Fruit fly (Drosophila melanogaster): ENCODE data around the gene CG7126.

Gene CG7126

DNA sequence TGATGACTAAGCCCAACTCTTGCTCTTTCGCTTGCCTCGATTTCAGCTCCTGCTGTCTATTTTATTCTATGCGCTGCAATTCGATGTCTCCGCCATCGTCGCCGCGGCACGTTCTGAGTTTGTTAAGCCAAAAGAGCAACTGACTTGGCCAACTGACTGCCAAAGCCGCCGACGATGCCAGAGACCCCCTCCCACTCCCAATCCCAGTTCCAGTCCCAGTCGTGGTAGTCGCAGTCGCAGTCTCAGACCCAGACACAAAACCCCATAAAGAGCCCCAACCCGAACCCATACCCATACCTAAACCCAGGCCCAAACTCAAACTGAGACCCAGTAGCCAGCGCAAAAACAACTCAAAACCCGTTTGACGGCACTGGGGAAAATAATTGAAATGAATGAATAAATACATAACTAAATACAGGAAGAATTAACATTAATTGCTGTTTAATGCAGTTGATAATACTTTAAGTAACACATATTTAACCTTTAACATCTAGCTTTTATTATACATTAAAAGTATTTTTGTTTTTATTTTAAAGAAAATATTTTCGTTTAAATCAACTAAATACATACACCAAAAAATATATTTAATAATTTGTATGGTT lies 8.2 kb upstream of the CG7126 start (continued):
- TF ChIP-seq CG2712 (tag; optimal IDR thresholded peaks at IDR 0.05) (no peak), CG12299 (tag; optimal IDR thresholded peaks at IDR 0.05) (no peak), Med (GFP tag) (peak; percentile 79), gsb-n (tag; optimal IDR thresholded peaks at IDR 0.05) (no peak), CG14965 (GFP tag; optimal IDR thresholded peaks at IDR 0.05; ENCODE audit: borderline replicate concordance) (no peak), org-1 (GFP tag; optimal IDR thresholded peaks at IDR 0.05) (no peak), Abd-B (GFP tag; optimal IDR thresholded peaks at IDR 0.05) (peak; percentile 2), CG8290 (GFP tag; optimal IDR thresholded peaks at IDR 0.05) (no peak), CG8290 (tag; optimal IDR thresholded peaks at IDR 0.05) (peak in 1 of 2 experiments; percentile 6), psq (GFP tag; optimal IDR thresholded peaks at IDR 0.05) (no peak), CG1233 (GFP tag; optimal IDR thresholded peaks at IDR 0.05) (no peak), fd64A (GFP tag; optimal IDR thresholded peaks at IDR 0.05) (no peak), mld (GFP tag; IDR thresholded peaks at IDR 0.05; ENCODE audit: partially characterized antibody) (no peak), CG7556 (GFP tag; optimal IDR thresholded peaks at IDR 0.05) (no peak), ssp (GFP tag; IDR thresholded peaks at IDR 0.05) (no peak), B-H2 (GFP tag; optimal IDR thresholded peaks at IDR 0.05) (no peak), CG1024 (GFP tag; IDR thresholded peaks at IDR 0.05) (no peak), luna (GFP tag; optimal IDR thresholded peaks at IDR 0.05) (no peak), kah (GFP tag; optimal IDR thresholded peaks at IDR 0.05) (no peak), Jarid2 (GFP tag; optimal IDR thresholded peaks at IDR 0.05) (peak; percentile 12), CrebB (tag; optimal IDR thresholded peaks at IDR 0.05) (no peak), CG11247 (GFP tag; IDR thresholded peaks at IDR 0.05) (no peak), ftz-f1 (GFP tag; optimal IDR thresholded peaks at IDR 0.05) (no peak), Meics (GFP tag; optimal IDR thresholded peaks at IDR 0.05) (no peak), CG43689 (GFP tag; IDR thresholded peaks at IDR 0.05) (no peak), bcd (GFP tag; optimal IDR thresholded peaks at IDR 0.05) (peak; percentile 23), Scr (GFP tag; IDR thresholded peaks at IDR 0.05; ENCODE audit: partially characterized antibody) (peak; percentile 25; the same call in 1 of the 2 replicates), Adf1 (GFP tag; IDR thresholded peaks at IDR 0.05) (no peak), Poxn (GFP tag; IDR thresholded peaks at IDR 0.05) (no peak), HmgD (GFP tag; optimal IDR thresholded peaks at IDR 0.05) (no peak), kni (GFP tag; optimal IDR thresholded peaks at IDR 0.05) (peak; percentile 53), CG2202 (tag; optimal IDR thresholded peaks at IDR 0.05) (no peak), bab2 (GFP tag; optimal IDR thresholded peaks at IDR 0.05) (no peak), bbx (GFP tag; IDR thresholded peaks at IDR 0.05; ENCODE audit: partially characterized antibody) (peak; percentile 16; the same call in 1 of the 2 replicates), Dip2 (GFP tag; IDR thresholded peaks at IDR 0.05) (no peak), Trl (optimal IDR thresholded peaks at IDR 0.05) (no peak), Trl (GFP tag; optimal IDR thresholded peaks at IDR 0.05) (no peak), Hr78 (GFP tag; optimal IDR thresholded peaks at IDR 0.05) (no peak), otp (GFP tag; IDR thresholded peaks at IDR 0.05) (0 out of 3 replicates have a peak, but pooled peaks have one; percentile 41), Ptx1 (GFP tag; IDR thresholded peaks at IDR 0.05) (peak; percentile 31; the same call in 1 of the 2 replicates), PHDP (tag; optimal IDR thresholded peaks at IDR 0.05) (peak; percentile 32), toy (GFP tag; IDR thresholded peaks at IDR 0.05) (no peak), ham (GFP tag; IDR thresholded peaks at IDR 0.05) (no peak), nmo (GFP tag; optimal IDR thresholded peaks at IDR 0.05) (peak; percentile 68), pzg (GFP tag; optimal IDR thresholded peaks at IDR 0.05) (no peak), CG11696 (GFP tag; IDR thresholded peaks at IDR 0.05) (0 out of 2 replicates have a peak, but pooled peaks have one; percentile 28), CG3847 (GFP tag; IDR thresholded peaks at IDR 0.05) (no peak), Mrtf (GFP tag; IDR thresholded peaks at IDR 0.05) (no peak), az2 (GFP tag; optimal IDR thresholded peaks at IDR 0.05) (peak; percentile 44), so (GFP tag; IDR thresholded peaks at IDR 0.05) (no peak), chinmo (GFP tag; IDR thresholded peaks at IDR 0.05; ENCODE audit: partially characterized antibody) (peak; percentile 80; the same call in 2 of the 4 replicates)
